Fruit fly (Drosophila melanogaster): ENCODE measurements around the gene Nf-YC.

DNA sequence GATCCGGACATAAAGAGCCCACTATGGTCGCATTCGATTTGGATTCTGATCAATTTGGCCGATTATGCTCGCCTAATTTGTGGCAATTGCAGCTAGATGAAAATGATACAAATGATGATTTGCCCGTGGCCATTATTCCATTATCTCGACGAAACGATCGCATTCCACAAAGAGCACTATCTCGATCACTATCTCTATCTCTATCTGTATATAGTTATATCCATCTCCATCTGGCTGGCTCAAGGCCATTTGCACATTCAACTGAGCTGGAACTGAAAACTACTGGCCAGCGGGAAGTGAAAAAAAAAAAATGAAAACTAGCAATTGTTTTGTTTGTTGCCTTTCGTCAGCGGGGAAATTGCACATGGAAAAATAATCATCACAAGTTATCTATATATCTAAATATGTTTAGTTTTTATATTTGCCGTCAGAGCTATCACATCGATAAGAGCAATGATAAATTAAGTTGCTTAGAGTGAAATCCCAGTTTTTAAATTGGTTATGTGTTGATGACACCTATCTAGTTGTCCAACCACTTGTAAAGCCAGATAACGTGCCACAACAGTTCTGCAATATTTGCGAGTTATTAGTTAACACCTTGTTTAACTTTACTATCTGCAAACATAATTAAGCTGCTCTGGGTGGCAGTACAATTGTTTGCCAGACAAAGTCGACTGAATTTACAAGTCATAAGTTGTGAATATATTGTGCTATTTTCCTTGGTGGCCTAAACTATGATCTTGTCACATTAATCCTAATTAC lies 21.3 kb downstream of the Nf-YC start:
- TF ChIP-seq ttk (optimal IDR thresholded peaks at IDR 0.05) (no peak), Myc (optimal IDR thresholded peaks at IDR 0.05) (no peak)

All from Kc167 (cell line).